Worm (Caenorhabditis elegans) whole organism, L3 larva: Measurements from ENCODE around the gene ZK180.5.
A peak's percentile ranks its signal among the peaks of the same experiment; 100 is the strongest.

Experiments
- ceh-16 ChIP-seq: sonication (generic microtip); optimal IDR thresholded peaks from 2 replicates; lab custom pipeline; 2017; ENCODE audit warnings: missing biosample characterization, missing genetic modification characterization
- ceh-28 ChIP-seq: fragments of 150-350 bp; optimal IDR thresholded peaks from 2 replicates; lab custom pipeline; 2014; ENCODE audit warnings: missing biosample characterization, missing genetic modification reagents, missing genetic modification characterization
- ceh-9 ChIP-seq: sonication (generic microtip); optimal IDR thresholded peaks from 2 replicates; lab custom pipeline; 2018; ENCODE audit warnings: missing biosample characterization, missing genetic modification characterization
- daf-12 ChIP-seq: fragments of 150-350 bp; optimal IDR thresholded peaks from 2 replicates; lab custom pipeline; 2014; ENCODE audit warnings: missing biosample characterization, missing genetic modification reagents, missing genetic modification characterization
- egl-27 ChIP-seq: sonication (generic microtip); optimal IDR thresholded peaks from 4 replicates; lab custom pipeline; 2017; ENCODE audit warnings: missing biosample characterization, missing genetic modification reagents, missing genetic modification characterization
- elt-1 ChIP-seq: fragments of 150-350 bp; optimal IDR thresholded peaks from 2 replicates; lab custom pipeline; 2014; ENCODE audit warnings: missing biosample characterization, missing genetic modification characterization
- elt-2 ChIP-seq: sonication (generic microtip); optimal IDR thresholded peaks from 2 replicates; lab custom pipeline; 2016; ENCODE audit warnings: missing genetic modification reagents, mild to moderate bottlenecking, missing genetic modification characterization, missing compliant biosample characterization
- elt-3 ChIP-seq, 3 experiments: fragments of 150-350 bp in 1 of 3; sonication (generic microtip) in 2 of 3; optimal IDR thresholded peaks; 2 replicates in 2 of 3; 4 replicates in 1 of 3; lab custom pipeline; 2014 to 2017; ENCODE audit warnings: missing biosample characterization in 3 of 3, missing genetic modification characterization in 3 of 3
- hmg-11 ChIP-seq: sonication (generic microtip); optimal IDR thresholded peaks from 2 replicates; lab custom pipeline; 2016; ENCODE audit warnings: missing genetic modification characterization, missing compliant biosample characterization
- jun-1 ChIP-seq: fragments of 150-350 bp; optimal IDR thresholded peaks from 2 replicates; lab custom pipeline; 2014; ENCODE audit warnings: missing biosample characterization, missing genetic modification reagents, missing genetic modification characterization
- lin-15B ChIP-seq: fragments of 150-350 bp; optimal IDR thresholded peaks from 2 replicates; lab custom pipeline; 2014; ENCODE audit warnings: missing biosample characterization, missing genetic modification characterization
- lin-39 ChIP-seq: fragments of 150-350 bp; optimal IDR thresholded peaks from 2 replicates; lab custom pipeline; 2018; ENCODE audit warnings: missing biosample characterization, missing genetic modification reagents, missing genetic modification characterization
- lsy-12 ChIP-seq: sonication (generic microtip); optimal IDR thresholded peaks from 2 replicates; lab custom pipeline; 2016; ENCODE audit warnings: mild to moderate bottlenecking, missing genetic modification characterization, missing compliant biosample characterization
- mdl-1 ChIP-seq: fragments of 150-350 bp; optimal IDR thresholded peaks from 2 replicates; lab custom pipeline; 2014; ENCODE audit warnings: missing biosample characterization, missing genetic modification characterization
- nhr-237 ChIP-seq: fragments of 150-350 bp; optimal IDR thresholded peaks from 2 replicates; lab custom pipeline; 2014; ENCODE audit warnings: missing biosample characterization, missing genetic modification characterization
- nhr-25 ChIP-seq: sonication (generic microtip); optimal IDR thresholded peaks from 2 replicates; lab custom pipeline; 2017; ENCODE audit warnings: missing biosample characterization, missing genetic modification characterization
- nhr-43 ChIP-seq: sonication (generic microtip); optimal IDR thresholded peaks from 2 replicates; lab custom pipeline; 2016; ENCODE audit warnings: mild to moderate bottlenecking, missing genetic modification characterization, missing compliant biosample characterization; ENCODE audit not compliant: poor library complexity, severe bottlenecking
- nhr-76 ChIP-seq: fragments of 150-350 bp; sonication (generic microtip); optimal IDR thresholded peaks from 5 replicates; lab custom pipeline; 2014; ENCODE audit warnings: missing biosample characterization, missing genetic modification characterization
- nhr-77 ChIP-seq: fragments of 150-350 bp; optimal IDR thresholded peaks from 2 replicates; lab custom pipeline; 2014; ENCODE audit warnings: missing biosample characterization, missing genetic modification characterization
- pha-4 ChIP-seq: fragments of 150-350 bp; optimal IDR thresholded peaks from 2 replicates; lab custom pipeline; 2014; ENCODE audit warnings: missing biosample characterization, missing genetic modification reagents, missing genetic modification characterization
- pqm-1 ChIP-seq: fragments of 150-350 bp; optimal IDR thresholded peaks from 2 replicates; lab custom pipeline; 2017; ENCODE audit warnings: missing biosample characterization, missing genetic modification characterization, inconsistent platforms
- skn-1 ChIP-seq: fragments of 150-350 bp; optimal IDR thresholded peaks from 2 replicates; lab custom pipeline; 2014; ENCODE audit warnings: missing biosample characterization, missing genetic modification characterization
- snpc-4 ChIP-seq: fragments of 150-350 bp; optimal IDR thresholded peaks from 2 replicates; lab custom pipeline; 2014; ENCODE audit warnings: missing biosample characterization, missing genetic modification characterization
- tbx-2 ChIP-seq: sonication (generic microtip); optimal IDR thresholded peaks from 2 replicates; lab custom pipeline; 2016; ENCODE audit warnings: mild to moderate bottlenecking, missing genetic modification characterization, missing compliant biosample characterization
- unc-39 ChIP-seq: sonication (generic microtip); optimal IDR thresholded peaks from 4 replicates; lab custom pipeline; 2017; ENCODE audit warnings: missing biosample characterization, missing genetic modification characterization
- unc-62 ChIP-seq: fragments of 150-350 bp; sonication (generic microtip); optimal IDR thresholded peaks from 4 replicates; lab custom pipeline; 2014; ENCODE audit warnings: missing biosample characterization, missing genetic modification reagents, missing genetic modification characterization
- zag-1 ChIP-seq: fragments of 150-350 bp; optimal IDR thresholded peaks from 2 replicates; lab custom pipeline; 2014; ENCODE audit warnings: missing biosample characterization, missing genetic modification characterization
- ztf-11 ChIP-seq: fragments of 150-350 bp; optimal IDR thresholded peaks from 2 replicates; lab custom pipeline; 2014; ENCODE audit warnings: missing biosample characterization, missing genetic modification characterization
- ztf-4 ChIP-seq: fragments of 150-350 bp; optimal IDR thresholded peaks from 2 replicates; lab custom pipeline; 2014; ENCODE audit warnings: missing biosample characterization, missing genetic modification characterization

The ZK180.5 gene

DNA sequence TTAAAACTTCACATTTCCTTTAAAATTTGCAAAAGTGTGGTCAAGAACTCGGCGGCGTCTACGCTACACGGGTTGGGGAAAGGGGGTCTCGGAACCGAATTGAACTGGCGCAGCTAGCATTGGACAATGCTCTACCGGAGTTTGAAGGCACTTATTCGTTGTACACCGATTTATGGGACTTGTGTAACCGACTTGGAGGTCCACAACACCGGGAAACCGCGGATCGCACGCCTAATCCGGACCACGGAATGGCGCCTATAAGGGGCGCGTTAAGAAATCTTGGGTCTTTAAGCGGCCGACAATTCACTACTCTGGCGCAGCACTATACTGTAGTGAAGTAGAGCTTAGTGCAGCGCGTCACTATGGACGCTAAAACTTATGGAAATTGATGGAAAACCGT, 21.7 kb upstream of the ZK180.5 start:
- TF ChIP-seq snpc-4 (tag; lab: Kevin White, UChicago) = peak; percentile 77
- TF ChIP-seq jun-1 (tag; lab: Kevin White, UChicago) = no peak

DNA sequence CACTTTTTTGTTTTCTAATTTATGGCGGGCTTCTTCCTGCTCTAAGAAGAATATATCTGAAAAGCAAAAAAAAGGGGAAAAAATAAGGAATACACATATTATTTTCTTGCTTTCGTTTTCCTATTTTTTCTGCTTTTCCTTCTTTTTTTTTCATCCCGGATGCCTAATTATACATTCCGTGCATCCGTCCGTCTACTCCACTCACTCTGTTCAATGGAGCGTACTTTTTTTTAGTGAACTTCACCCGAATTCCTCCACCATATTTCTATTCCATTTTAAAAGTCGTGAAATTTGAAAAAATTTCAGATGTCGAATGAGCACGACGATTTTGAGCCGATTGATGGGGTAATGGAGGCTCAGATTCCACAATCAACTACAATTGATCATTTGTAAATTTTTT, 19.3 kb upstream of the ZK180.5 start, which contains the start of gene ZK185.2:
TSS of gene ZK185.2 (plus strand) at position 301 of the 400 bp plus-strand sequence.
- TF ChIP-seq ztf-4 (tag; lab: Kevin White, UChicago) = no peak
- TF ChIP-seq ceh-16 (tag; lab: Kevin White, UChicago) = no peak

- TF ChIP-seq elt-1 (tag; lab: Kevin White, UChicago) (no peak), elt-3 (tag; optimal IDR thresholded peaks at IDR 0.05; lab: Kevin White, UChicago) (no peak), snpc-4 (tag; lab: Kevin White, UChicago) (no peak), unc-39 (no peak), zag-1 (tag; lab: Kevin White, UChicago) (no peak), daf-12 (tag; lab: Kevin White, UChicago) (no peak), pqm-1 (tag; lab: Kevin White, UChicago) (no peak), tbx-2 (no peak)
Observed at ce11 chrIV:4533025-4533424, 16.1 kb upstream of the ZK180.5 start, which contains the start of gene ZK185.4. Gene ZK185.4 (minus strand): TSS chrIV:4533125.

ce11 chrIV:4530170-4530569, 13.2 kb upstream of the ZK180.5 start, which contains the start of gene ZK185.3:
Gene ZK185.3 (minus strand): TSS chrIV:4530432.
- no peak for TF ChIP-seq jun-1 (tag; lab: Kevin White, UChicago)
- no peak for TF ChIP-seq ceh-9 (tag; lab: Kevin White, UChicago)
- peak; percentile 85 for TF ChIP-seq elt-2 (tag; lab: Kevin White, UChicago)
- TF ChIP-seq hmg-11 (tag; lab: Kevin White, UChicago) = no peak
- TF ChIP-seq mdl-1 (tag; lab: Kevin White, UChicago) = no peak
- no peak for TF ChIP-seq nhr-77
- TF ChIP-seq snpc-4 (tag; lab: Kevin White, UChicago) = no peak
- peak in 1 of 3 experiments; percentile 11 for TF ChIP-seq elt-3 (tag; optimal IDR thresholded peaks at IDR 0.05; lab: Kevin White, UChicago)
- TF ChIP-seq ceh-16 (tag; lab: Kevin White, UChicago) = no peak
- no peak for TF ChIP-seq ztf-11
- TF ChIP-seq nhr-76 (tag; lab: Kevin White, UChicago) = no peak
- no peak for TF ChIP-seq lin-15B (tag; lab: Kevin White, UChicago)
- no peak for TF ChIP-seq nhr-237
- no peak for TF ChIP-seq pha-4 (tag; lab: Kevin White, UChicago)
- peak; percentile 98 for TF ChIP-seq pqm-1 (tag; lab: Kevin White, UChicago)
- peak; percentile 38 for TF ChIP-seq ceh-28 (tag; lab: Kevin White, UChicago)

DNA sequence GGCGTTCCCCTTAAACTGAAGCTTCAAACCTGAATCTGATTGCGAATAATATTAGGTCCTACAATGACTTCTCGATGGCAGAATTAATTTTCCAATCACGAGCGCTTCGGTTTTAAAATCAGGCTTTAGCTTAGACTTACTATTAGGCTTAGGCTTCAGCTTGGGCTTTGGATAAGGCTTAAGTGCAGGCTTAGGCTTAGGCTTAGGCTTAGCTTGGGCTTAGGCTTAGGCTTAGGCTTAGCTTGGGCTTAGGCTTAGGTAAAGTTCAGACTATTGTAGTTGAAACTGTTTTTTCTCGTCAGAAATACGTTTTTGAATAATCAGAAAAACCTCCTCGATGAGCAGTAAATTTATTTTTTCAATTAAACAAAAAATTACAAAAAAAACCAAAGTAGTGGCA, 9.8 kb upstream of the ZK180.5 start:
- TF ChIP-seq skn-1 = no peak
- no peak for TF ChIP-seq daf-12 (tag; lab: Kevin White, UChicago)

ce11 chrIV:4526028-4526427, 9.1 kb upstream of the ZK180.5 start:
- TF ChIP-seq nhr-43 (tag; lab: Kevin White, UChicago) (peak; percentile 79), lin-39 (tag; lab: Kevin White, UChicago) (no peak), elt-3 (tag; optimal IDR thresholded peaks at IDR 0.05; lab: Kevin White, UChicago) (peak in 1 of 3 experiments; percentile 20)

DNA sequence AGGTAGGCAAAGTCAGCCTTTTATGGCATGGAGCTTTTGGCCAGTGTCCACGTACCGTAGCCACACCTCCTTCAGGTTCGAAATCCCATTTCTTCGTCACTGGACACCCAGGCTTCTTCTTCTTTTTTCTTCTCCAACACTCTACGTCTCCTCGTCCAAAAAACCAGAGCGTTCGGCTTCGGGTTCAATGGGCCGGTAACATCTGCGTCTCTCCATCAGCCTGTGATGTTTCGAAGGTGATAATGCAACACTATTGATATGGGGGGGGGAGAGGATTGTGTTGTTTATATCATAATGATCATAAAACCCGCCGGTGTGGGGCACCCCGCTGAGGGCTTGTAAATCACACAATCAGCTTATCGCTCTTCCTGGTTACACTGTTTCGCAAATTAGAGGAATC, 8.0 kb upstream of the ZK180.5 start, which contains the start of gene ZK180.6:
TSS of gene ZK180.6 (minus strand) at position 101 of the 400 bp plus-strand sequence.
- TF ChIP-seq nhr-237 (no peak), egl-27 (no peak), hmg-11 (tag; lab: Kevin White, UChicago) (no peak), ceh-16 (tag; lab: Kevin White, UChicago) (no peak), lin-39 (tag; lab: Kevin White, UChicago) (no peak), elt-1 (tag; lab: Kevin White, UChicago) (no peak), lsy-12 (tag; lab: Kevin White, UChicago) (no peak), elt-2 (tag; lab: Kevin White, UChicago) (no peak), nhr-77 (no peak), ceh-9 (tag; lab: Kevin White, UChicago) (no peak), unc-62 (GFP tag; lab: Kevin White, UChicago) (no peak), pqm-1 (tag; lab: Kevin White, UChicago) (no peak), daf-12 (tag; lab: Kevin White, UChicago) (no peak), tbx-2 (no peak), nhr-25 (tag; lab: Kevin White, UChicago) (no peak), jun-1 (tag; lab: Kevin White, UChicago) (no peak), ztf-11 (no peak), nhr-43 (tag; lab: Kevin White, UChicago) (no peak), ceh-28 (tag; lab: Kevin White, UChicago) (no peak)
